Fruit fly (Drosophila melanogaster): ENCODE measurements around the gene Gr28b.

DNA sequence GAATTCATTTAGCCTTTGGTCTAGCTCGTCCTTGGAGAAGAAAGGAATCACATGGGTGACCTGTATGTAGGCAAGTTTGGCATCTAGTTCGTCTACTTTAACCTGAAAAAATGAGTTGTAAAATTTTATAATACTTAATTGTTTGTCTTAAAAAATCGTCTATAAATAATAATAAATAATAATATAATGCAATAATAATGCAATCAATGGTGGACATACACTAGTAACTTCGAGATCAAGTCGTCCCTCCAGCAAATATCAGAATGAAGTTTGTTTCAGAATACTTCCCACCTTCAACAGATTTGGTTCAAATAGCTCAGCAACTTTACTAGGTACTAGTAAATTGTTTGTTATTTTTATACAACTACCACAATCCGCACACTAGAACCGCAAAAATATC is 12.4 kb upstream of the Gr28b start, which contains the start of gene CG6441:
- TF ChIP-seq CG11695 (GFP tag; IDR thresholded peaks at IDR 0.05) = no peak
- TF ChIP-seq CG6175 (GFP tag; IDR thresholded peaks at IDR 0.05) = no peak
- no peak for TF ChIP-seq nerfin-2 (GFP tag; IDR thresholded peaks at IDR 0.05; ENCODE audit: partially characterized antibody)
- TF ChIP-seq Dad (GFP tag; optimal IDR thresholded peaks at IDR 0.05) = no peak
